Fruit fly (Drosophila melanogaster): ENCODE measurements around the gene Crz.

DNA sequence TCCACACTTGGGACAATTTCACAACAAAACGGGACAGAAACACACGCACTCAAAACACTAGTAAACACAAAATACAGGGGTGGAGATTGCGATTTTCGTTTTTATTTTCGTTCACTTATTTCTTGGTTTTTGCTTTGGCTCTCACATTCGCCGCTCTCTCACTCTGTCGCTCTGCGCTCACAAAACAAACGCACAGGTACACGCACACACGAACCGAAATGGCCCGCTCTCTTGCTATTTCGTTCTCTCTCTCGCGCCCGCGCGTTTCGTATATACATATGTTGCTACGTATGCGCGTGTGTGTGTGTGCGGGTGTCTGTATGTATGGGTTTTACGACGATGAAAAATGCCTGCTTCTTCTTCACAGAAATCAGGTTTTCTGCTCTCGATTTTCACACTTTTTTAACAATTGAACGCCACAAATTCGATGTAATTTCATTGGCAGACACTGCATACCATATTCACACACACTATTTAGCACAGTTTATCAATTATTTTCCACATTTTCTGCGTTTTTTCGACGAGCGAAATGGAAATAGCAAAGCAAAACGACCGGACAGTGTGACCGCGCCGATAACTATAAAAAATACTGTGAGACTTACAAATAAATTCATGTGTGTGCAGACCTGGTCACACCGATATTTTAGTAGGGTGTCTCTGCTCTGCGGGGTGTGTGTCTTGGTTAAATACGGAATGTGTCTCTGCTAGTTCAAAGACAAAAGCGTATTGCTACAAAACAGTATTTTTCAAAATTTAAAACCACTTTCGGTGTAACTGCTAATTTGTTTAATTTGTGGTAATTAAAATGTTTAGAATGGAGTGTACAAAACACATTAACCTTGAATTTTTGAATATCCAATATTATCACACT is 28.1 kb upstream of the Crz start, which contains the start of gene trx:
- TF ChIP-seq Sin3A (optimal IDR thresholded peaks at IDR 0.05) (no peak), ttk (optimal IDR thresholded peaks at IDR 0.05) (no peak), h (optimal IDR thresholded peaks at IDR 0.05) (no peak), insv (optimal IDR thresholded peaks at IDR 0.05) (no peak)
